Worm (Caenorhabditis elegans) whole organism, L1 larva: Measurements from ENCODE around the gene zgpa-1.

Experiments
- C16A3.4 ChIP-seq: fragments of 150-350 bp; optimal IDR thresholded peaks from 2 replicates; lab custom pipeline; 2014; ENCODE audit warnings: missing biosample characterization, missing genetic modification characterization
- F16B12.6 ChIP-seq: fragments of 150-350 bp; optimal IDR thresholded peaks from 2 replicates; lab custom pipeline; 2014; ENCODE audit warnings: missing biosample characterization, missing genetic modification characterization
- aha-1 ChIP-seq: fragments of 150-350 bp; optimal IDR thresholded peaks from 2 replicates; lab custom pipeline; 2014; ENCODE audit warnings: missing biosample characterization, missing genetic modification characterization
- blmp-1 ChIP-seq: fragments of 150-350 bp; optimal IDR thresholded peaks from 2 replicates; lab custom pipeline; 2014; ENCODE audit warnings: missing biosample characterization, missing genetic modification characterization
- ceh-82 ChIP-seq, 3 experiments: fragments of 150-350 bp in 1 of 3; sonication (generic microtip) in 2 of 3; optimal IDR thresholded peaks; 2 replicates each; lab custom pipeline; 2014 to 2017; ENCODE audit warnings: missing biosample characterization in 3 of 3, missing genetic modification characterization in 3 of 3
- ceh-88 ChIP-seq: fragments of 200-800 bp; sonication (Bioruptor generic); IDR thresholded peaks from 2 replicates; pipeline ENCODE4 v1.3.6; 2022; ENCODE audit warnings: missing genetic modification characterization, missing compliant biosample characterization
- ceh-90 ChIP-seq: sonication (generic microtip); optimal IDR thresholded peaks from 2 replicates; lab custom pipeline; 2016; ENCODE audit warnings: missing genetic modification characterization, missing compliant biosample characterization
- dpl-1 ChIP-seq, 3 experiments: fragments of 150-350 bp in 2 of 3; sonication (generic microtip) in 1 of 3; optimal IDR thresholded peaks; 2 replicates each; lab custom pipeline; 2014 to 2017; ENCODE audit warnings: missing biosample characterization in 3 of 3, missing genetic modification characterization in 3 of 3, missing genetic modification reagents in 3 of 3
- dsc-1 ChIP-seq: sonication (generic microtip); optimal IDR thresholded peaks from 2 replicates; lab custom pipeline; 2016; ENCODE audit warnings: mild to moderate bottlenecking, missing genetic modification characterization, missing compliant biosample characterization
- efl-1 ChIP-seq, 4 experiments: fragments of 150-350 bp; optimal IDR thresholded peaks in 3 of 4; peaks in 1 of 4; 1 replicate in 1 of 4; 2 replicates in 3 of 4; lab custom pipeline; 2014; ENCODE audit warnings: missing biosample characterization in 2 of 4, missing genetic modification characterization in 2 of 4, missing genetic modification reagents in 2 of 4
- elt-2 ChIP-seq: sonication (generic microtip); optimal IDR thresholded peaks from 2 replicates; lab custom pipeline; 2016; ENCODE audit warnings: missing genetic modification characterization, mild to moderate bottlenecking, inconsistent platforms, missing compliant biosample characterization, missing genetic modification reagents
- elt-3 ChIP-seq, 6 experiments: fragments of 150-350 bp in 1 of 6; sonication (generic microtip); optimal IDR thresholded peaks; 2 replicates each; lab custom pipeline; 2017 to 2018; ENCODE audit warnings: missing biosample characterization in 6 of 6, missing genetic modification characterization in 6 of 6, inconsistent platforms in 1 of 6
- fkh-10 ChIP-seq: sonication (generic microtip); optimal IDR thresholded peaks from 2 replicates; lab custom pipeline; 2017; ENCODE audit warnings: missing biosample characterization, missing genetic modification reagents, missing genetic modification characterization
- fkh-4 ChIP-seq: sonication (generic microtip); optimal IDR thresholded peaks from 2 replicates; lab custom pipeline; 2016; ENCODE audit warnings: missing compliant biosample characterization, missing genetic modification characterization, borderline replicate concordance
- fkh-8 ChIP-seq: sonication (generic microtip); optimal IDR thresholded peaks from 2 replicates; lab custom pipeline; 2016; ENCODE audit warnings: mild to moderate bottlenecking, missing genetic modification characterization, missing compliant biosample characterization
- grh-1 ChIP-seq: fragments of 200-800 bp; sonication (Bioruptor generic); IDR thresholded peaks from 2 replicates; pipeline ENCODE4 v1.3.6; 2022; ENCODE audit warnings: missing genetic modification reagents, missing genetic modification characterization, missing compliant biosample characterization
- isw-1 ChIP-seq: fragments of 200-800 bp; sonication (Bioruptor generic); IDR thresholded peaks from 2 replicates; pipeline ENCODE4 v1.3.6; 2022; ENCODE audit warnings: missing genetic modification characterization, missing compliant biosample characterization
- lin-13 ChIP-seq: fragments of 150-350 bp; optimal IDR thresholded peaks from 2 replicates; lab custom pipeline; 2014; ENCODE audit warnings: missing biosample characterization, missing genetic modification reagents, missing genetic modification characterization
- lin-14 ChIP-seq: fragments of 200-800 bp; sonication (Bioruptor generic); optimal IDR thresholded peaks from 2 replicates; lab custom pipeline; 2018; ENCODE audit warnings: mild to moderate bottlenecking, missing genetic modification characterization, moderate library complexity, missing compliant biosample characterization
- lin-35 ChIP-seq, 2 experiments: fragments of 150-350 bp; optimal IDR thresholded peaks; 2 replicates each; lab custom pipeline; 2014; ENCODE audit warnings: missing biosample characterization in 2 of 2, missing genetic modification characterization in 2 of 2, missing genetic modification reagents in 2 of 2
- lir-3 ChIP-seq: sonication (generic microtip); optimal IDR thresholded peaks from 2 replicates; lab custom pipeline; 2016; ENCODE audit warnings: mild to moderate bottlenecking, missing genetic modification characterization, moderate library complexity, missing compliant biosample characterization; ENCODE audit not compliant: poor library complexity
- lsy-2 ChIP-seq, 2 experiments: fragments of 150-350 bp; optimal IDR thresholded peaks; 2 replicates each; lab custom pipeline; 2014; ENCODE audit warnings: missing biosample characterization in 2 of 2, missing genetic modification characterization in 2 of 2
- mab-9 ChIP-seq: fragments of 200-800 bp; sonication (Bioruptor generic); IDR thresholded peaks from 2 replicates; pipeline ENCODE4 v1.3.6; 2022; ENCODE audit warnings: missing genetic modification reagents, missing genetic modification characterization, missing compliant biosample characterization
- mdl-1 ChIP-seq, 2 experiments: fragments of 150-350 bp; optimal IDR thresholded peaks; 2 replicates each; lab custom pipeline; 2014 to 2017; ENCODE audit warnings: missing biosample characterization in 2 of 2, missing genetic modification characterization in 2 of 2, inconsistent platforms in 1 of 2
- mep-1 ChIP-seq: fragments of 150-350 bp; optimal IDR thresholded peaks from 2 replicates; lab custom pipeline; 2014; ENCODE audit warnings: missing biosample characterization, missing genetic modification characterization
- nhr-12 ChIP-seq: sonication (generic microtip); optimal IDR thresholded peaks from 2 replicates; lab custom pipeline; 2017; ENCODE audit warnings: missing biosample characterization, missing genetic modification characterization
- nhr-19 ChIP-seq: fragments of 200-800 bp; sonication (Bioruptor generic); conservative IDR thresholded peaks from 2 replicates; pipeline ENCODE4 v1.3.6; 2022; ENCODE audit warnings: missing genetic modification characterization, missing compliant biosample characterization
- nhr-20 ChIP-seq: sonication (generic microtip); optimal IDR thresholded peaks from 2 replicates; lab custom pipeline; 2016; ENCODE audit warnings: mild to moderate bottlenecking, missing genetic modification characterization, missing compliant biosample characterization
- nhr-237 ChIP-seq: fragments of 150-350 bp; optimal IDR thresholded peaks from 2 replicates; lab custom pipeline; 2014; ENCODE audit warnings: missing biosample characterization, missing genetic modification characterization
- nhr-47 ChIP-seq: sonication (generic microtip); optimal IDR thresholded peaks from 2 replicates; lab custom pipeline; 2016; ENCODE audit warnings: mild to moderate bottlenecking, missing genetic modification characterization, moderate library complexity, missing compliant biosample characterization
- nhr-71 ChIP-seq: sonication (generic microtip); optimal IDR thresholded peaks from 2 replicates; lab custom pipeline; 2016; ENCODE audit warnings: mild to moderate bottlenecking, missing genetic modification characterization, moderate library complexity, missing compliant biosample characterization
- nhr-76 ChIP-seq: sonication (generic microtip); optimal IDR thresholded peaks from 2 replicates; lab custom pipeline; 2017; ENCODE audit warnings: missing biosample characterization, missing genetic modification characterization
- nhr-85 ChIP-seq: sonication (generic microtip); peaks from one replicate; lab custom pipeline; 2016; ENCODE audit warnings: missing genetic modification characterization, inconsistent platforms, missing compliant biosample characterization
- nhr-90 ChIP-seq: sonication (generic microtip); optimal IDR thresholded peaks from 2 replicates; lab custom pipeline; 2016; ENCODE audit warnings: mild to moderate bottlenecking, missing genetic modification characterization, missing compliant biosample characterization; ENCODE audit not compliant: poor library complexity
- pax-3 ChIP-seq: fragments of 200-800 bp; sonication (Bioruptor generic); optimal IDR thresholded peaks from 2 replicates; lab custom pipeline; 2018; ENCODE audit warnings: mild to moderate bottlenecking, missing genetic modification characterization, moderate library complexity, missing compliant biosample characterization
- pqm-1 ChIP-seq: sonication (generic microtip); optimal IDR thresholded peaks from 3 replicates; lab custom pipeline; 2017; ENCODE audit warnings: missing biosample characterization, missing genetic modification characterization
- rnt-1 ChIP-seq: sonication (generic microtip); optimal IDR thresholded peaks from 2 replicates; lab custom pipeline; 2016; ENCODE audit warnings: mild to moderate bottlenecking, missing genetic modification characterization, moderate library complexity, missing compliant biosample characterization
- skn-1 ChIP-seq: fragments of 150-350 bp; optimal IDR thresholded peaks from 2 replicates; lab custom pipeline; 2014; ENCODE audit warnings: missing biosample characterization, missing genetic modification characterization
- snu-23 ChIP-seq: sonication (generic microtip); optimal IDR thresholded peaks from 2 replicates; lab custom pipeline; 2016; ENCODE audit warnings: missing genetic modification characterization, missing compliant biosample characterization
- sox-4 ChIP-seq: sonication (generic microtip); optimal IDR thresholded peaks from 2 replicates; lab custom pipeline; 2016; ENCODE audit warnings: missing genetic modification characterization, missing compliant biosample characterization
- swsn-7 ChIP-seq: sonication (generic microtip); optimal IDR thresholded peaks from 2 replicates; lab custom pipeline; 2016; ENCODE audit warnings: missing genetic modification characterization, missing compliant biosample characterization
- tbx-2 ChIP-seq: sonication (generic microtip); optimal IDR thresholded peaks from 2 replicates; lab custom pipeline; 2016; ENCODE audit warnings: missing genetic modification characterization, missing compliant biosample characterization
- unc-130 ChIP-seq: fragments of 150-350 bp; optimal IDR thresholded peaks from 2 replicates; lab custom pipeline; 2017; ENCODE audit warnings: missing biosample characterization, missing genetic modification characterization, inconsistent platforms
- unc-62 ChIP-seq: fragments of 150-350 bp; optimal IDR thresholded peaks from 2 replicates; lab custom pipeline; 2014; ENCODE audit warnings: missing biosample characterization, missing genetic modification reagents, missing genetic modification characterization
- xbp-1 ChIP-seq: sonication (generic microtip); optimal IDR thresholded peaks from 2 replicates; lab custom pipeline; 2016; ENCODE audit warnings: missing genetic modification characterization, missing compliant biosample characterization
- ztf-4 ChIP-seq: fragments of 150-350 bp; optimal IDR thresholded peaks from 2 replicates; lab custom pipeline; 2014; ENCODE audit warnings: missing biosample characterization, missing genetic modification characterization

Gene zgpa-1

DNA sequence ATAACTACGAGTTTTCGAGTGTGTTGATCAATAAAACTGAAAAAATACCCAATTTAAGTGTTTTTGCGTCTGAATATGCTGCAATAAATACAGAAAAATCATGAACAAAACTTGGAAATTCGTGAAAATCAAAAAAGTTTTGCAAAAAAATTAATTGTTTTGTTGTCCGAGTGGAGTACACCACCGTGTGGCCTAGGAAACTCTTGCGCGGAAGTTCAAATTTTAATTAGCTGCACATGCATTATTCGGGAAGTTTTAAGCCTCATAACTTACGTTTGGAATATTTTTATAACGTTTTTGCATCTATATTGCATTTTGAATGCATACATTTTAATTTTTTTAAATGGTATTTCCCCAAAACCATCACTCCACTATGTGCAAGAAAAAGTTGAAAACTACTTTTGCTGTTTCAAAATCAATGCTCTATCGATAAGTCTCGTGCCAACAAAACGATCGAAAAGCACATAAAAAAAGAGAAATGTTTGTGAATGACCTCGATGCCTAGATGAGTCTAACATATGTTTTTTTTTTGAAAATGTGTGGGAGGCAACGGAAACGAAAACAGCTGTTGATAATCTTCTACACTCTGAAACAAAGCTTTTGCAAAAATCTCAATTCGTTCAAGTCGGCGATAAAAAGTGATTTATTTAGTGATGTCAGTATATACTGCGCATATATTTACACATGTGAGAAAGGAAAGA, 3.9 kb upstream of the zgpa-1 start (continued):
- peak in 1 of 6 experiments; percentile 2 for TF ChIP-seq elt-3 (tag; optimal IDR thresholded peaks at IDR 0.05; lab: Kevin White, UChicago)
- peak; percentile 73 for TF ChIP-seq lir-3
- no peak for TF ChIP-seq ceh-82 (tag; optimal IDR thresholded peaks at IDR 0.05; lab: Kevin White, UChicago)
- TF ChIP-seq nhr-85 (tag; lab: Kevin White, UChicago): peak; percentile 91
- no peak for TF ChIP-seq nhr-76 (tag; lab: Kevin White, UChicago)
- TF ChIP-seq ceh-88 (GFP tag; lab: Robert Waterston, UW): no peak; the same call in 1 of the 2 replicates
- peak; percentile 64 for TF ChIP-seq sox-4 (tag; lab: Kevin White, UChicago)
- TF ChIP-seq pax-3 (tag; lab: Kevin White, UChicago): peak; percentile 53
- TF ChIP-seq swsn-7 (tag; lab: Kevin White, UChicago): peak; percentile 53
- peak; percentile 60 for TF ChIP-seq fkh-4 (tag; lab: Kevin White, UChicago)
- TF ChIP-seq nhr-90 (tag; lab: Kevin White, UChicago): peak; percentile 79
- TF ChIP-seq snu-23 (GFP tag; lab: Kevin White, UChicago): peak; percentile 44
- TF ChIP-seq isw-1 (GFP tag; lab: Robert Waterston, UW): peak; percentile 5; the same call in 1 of the 2 replicates
- peak; percentile 74 to 93 for TF ChIP-seq lin-35 (GFP tag; optimal IDR thresholded peaks at IDR 0.05; lab: Kevin White, UChicago)
- peak; percentile 73 for TF ChIP-seq grh-1
- TF ChIP-seq dsc-1: peak; percentile 66
- TF ChIP-seq ceh-90: peak; percentile 82
- no peak for TF ChIP-seq mep-1
- TF ChIP-seq xbp-1 (tag; lab: Kevin White, UChicago): peak; percentile 49
- peak; percentile 41 for TF ChIP-seq nhr-20
- TF ChIP-seq nhr-12 (tag; lab: Kevin White, UChicago): no peak
- no peak for TF ChIP-seq nhr-237 (tag; lab: Kevin White, UChicago)
- TF ChIP-seq nhr-71: peak; percentile 56

ce11 chrIV:7815683-7816183, 3.1 kb upstream of the zgpa-1 start, which contains the start of gene cdgs-1:
cdgs-1 (minus strand) TSS chrIV:7815733.
- TF ChIP-seq F16B12.6 (tag; lab: Kevin White, UChicago) (peak; percentile 15), blmp-1 (tag; lab: Kevin White, UChicago) (peak; percentile 69), skn-1 (tag; lab: Kevin White, UChicago) (peak; percentile 21), nhr-47 (tag; lab: Kevin White, UChicago) (peak; percentile 29), dpl-1 (GFP tag; optimal IDR thresholded peaks at IDR 0.05; lab: Kevin White, UChicago) (peak; percentile 36 to 41 (median 36)), elt-3 (tag; optimal IDR thresholded peaks at IDR 0.05; lab: Kevin White, UChicago) (peak in 1 of 6 experiments; percentile 5), mdl-1 (tag; optimal IDR thresholded peaks at IDR 0.05; lab: Kevin White, UChicago) (peak in 1 of 2 experiments; percentile 82), nhr-90 (tag; lab: Kevin White, UChicago) (no peak), C16A3.4 (tag; lab: Kevin White, UChicago) (peak; percentile 25), mep-1 (peak; percentile 78), aha-1 (no peak), nhr-19 (GFP tag; lab: Robert Waterston, UW) (no peak), xbp-1 (tag; lab: Kevin White, UChicago) (peak; percentile 18), ceh-82 (tag; optimal IDR thresholded peaks at IDR 0.05; lab: Kevin White, UChicago) (peak in 1 of 3 experiments; percentile 57), ztf-4 (tag; lab: Kevin White, UChicago) (no peak), rnt-1 (tag; lab: Kevin White, UChicago) (peak; percentile 23), nhr-71 (peak; percentile 75), nhr-20 (peak; percentile 73), lin-35 (GFP tag; optimal IDR thresholded peaks at IDR 0.05; lab: Kevin White, UChicago) (peak; percentile 41 to 73), lin-14 (GFP tag; lab: Kevin White, UChicago) (peak; percentile 85), swsn-7 (tag; lab: Kevin White, UChicago) (peak; percentile 28), dsc-1 (peak; percentile 12), pqm-1 (no peak), fkh-10 (peak; percentile 65), unc-62 (GFP tag; lab: Kevin White, UChicago) (no peak), nhr-85 (tag; lab: Kevin White, UChicago) (peak; percentile 33), efl-1 (optimal IDR thresholded peaks at IDR 0.05; lab: Kevin White, UChicago) (peak; percentile 46 to 57), efl-1 (GFP tag; optimal IDR thresholded peaks at IDR 0.05 in 1 of 2; lab: Kevin White, UChicago) (peak; percentile 40 to 88), unc-130 (tag; lab: Kevin White, UChicago) (no peak), tbx-2 (tag; lab: Kevin White, UChicago) (peak; percentile 28), lsy-2 (tag; optimal IDR thresholded peaks at IDR 0.05; lab: Kevin White, UChicago) (peak; percentile 45 to 70), mab-9 (GFP tag; lab: Robert Waterston, UW) (no peak), sox-4 (tag; lab: Kevin White, UChicago) (no peak), snu-23 (GFP tag; lab: Kevin White, UChicago) (peak; percentile 70), fkh-8 (tag; lab: Kevin White, UChicago) (peak; percentile 2), lin-13 (GFP tag; lab: Kevin White, UChicago) (no peak), elt-2 (tag; lab: Kevin White, UChicago) (no peak), nhr-237 (tag; lab: Kevin White, UChicago) (no peak)
- TF ChIP-seq, all 84 proteins: peak for 25
